Fruit fly (Drosophila melanogaster) whole organism, wandering third instar larva: ENCODE measurements around the gene CG12682.

Experiments used
- CG32264 ChIP-seq: fragments of 200-800 bp; sonication (Bioruptor generic); optimal IDR thresholded peaks from 2 replicates; lab custom pipeline; 2016; ENCODE audit warnings: missing biosample characterization, missing genetic modification characterization
- CG9705 ChIP-seq: fragments of 200-800 bp; sonication (Bioruptor generic); optimal IDR thresholded peaks from 2 replicates; lab custom pipeline; 2018; ENCODE audit warnings: missing biosample characterization, mild to moderate bottlenecking, missing genetic modification characterization
- CrebA ChIP-seq: fragments of 200-800 bp; sonication (Bioruptor generic); optimal IDR thresholded peaks from 2 replicates; lab custom pipeline; 2016; ENCODE audit warnings: missing biosample characterization, mild to moderate bottlenecking, missing genetic modification characterization, borderline replicate concordance
- Dfd ChIP-seq: fragments of >200 bp; optimal IDR thresholded peaks from 2 replicates; lab custom pipeline; 2017; ENCODE audit warnings: missing biosample characterization, missing genetic modification characterization
- GATAd ChIP-seq: sonication (Bioruptor generic); optimal IDR thresholded peaks from 2 replicates; lab custom pipeline; 2016; ENCODE audit warnings: missing biosample characterization, missing genetic modification characterization
- HLH106 ChIP-seq: fragments of 200-800 bp; optimal IDR thresholded peaks from 3 replicates; lab custom pipeline; 2019; ENCODE audit warnings: missing biosample characterization, mild to moderate bottlenecking, missing genetic modification characterization, moderate library complexity
- Hnf4 ChIP-seq: fragments of 200-800 bp; sonication (Bioruptor generic); optimal IDR thresholded peaks from 2 replicates; lab custom pipeline; 2016; ENCODE audit warnings: missing biosample characterization, mild to moderate bottlenecking, missing genetic modification characterization
- Hr83 ChIP-seq: fragments of 200-300 bp; sonication (Bioruptor generic); optimal IDR thresholded peaks from 2 replicates; lab custom pipeline; 2016; ENCODE audit warnings: missing biosample characterization, mild to moderate bottlenecking, missing genetic modification characterization, moderate library complexity; ENCODE audit not compliant: poor library complexity, severe bottlenecking
- Mio ChIP-seq: sonication (Bioruptor generic); optimal IDR thresholded peaks from 2 replicates; lab custom pipeline; 2016; ENCODE audit warnings: missing biosample characterization, missing genetic modification characterization
- Myc ChIP-seq: fragments of >200 bp; optimal IDR thresholded peaks from 2 replicates; lab custom pipeline; 2017
- N ChIP-seq: fragments of >200 bp; optimal IDR thresholded peaks from 2 replicates; lab custom pipeline; 2018; ENCODE audit warnings: missing biosample characterization, missing external identifiers, missing genetic modification characterization
- OdsH ChIP-seq: fragments of 200-800 bp; sonication (Bioruptor generic); optimal IDR thresholded peaks from 2 replicates; lab custom pipeline; 2016; ENCODE audit warnings: missing biosample characterization, mild to moderate bottlenecking, missing genetic modification characterization
- Rel ChIP-seq, 2 experiments: fragments of 200-800 bp; sonication (Bioruptor generic) in 1 of 2; optimal IDR thresholded peaks; 2 replicates in 1 of 2; 3 replicates in 1 of 2; lab custom pipeline; 2016 to 2019; ENCODE audit warnings: mild to moderate bottlenecking in 2 of 2, missing biosample characterization in 2 of 2, missing genetic modification characterization in 2 of 2, moderate library complexity in 1 of 2
- Sp1 ChIP-seq: fragments of 200-800 bp; sonication (Bioruptor generic); optimal IDR thresholded peaks from 3 replicates; lab custom pipeline; 2019; ENCODE audit warnings: missing biosample characterization, mild to moderate bottlenecking, missing genetic modification characterization, moderate library complexity
- brk ChIP-seq: fragments of 200-800 bp; sonication (Bioruptor generic); optimal IDR thresholded peaks from 2 replicates; lab custom pipeline; 2016; ENCODE audit warnings: missing biosample characterization, mild to moderate bottlenecking, missing genetic modification characterization
- dl ChIP-seq, 2 experiments: fragments of 175-275, 200-275 bp in 1 of 2; fragments of 200-275 bp in 1 of 2; sonication (Bioruptor generic); optimal IDR thresholded peaks; lab custom pipeline; 2018; ENCODE audit warnings: mild to moderate bottlenecking in 2 of 2, missing biosample characterization in 2 of 2, missing genetic modification characterization in 2 of 2, moderate library complexity in 2 of 2; ENCODE audit not compliant: partially characterized antibody in 2 of 2, insufficient read depth in 1 of 2
- dsf ChIP-seq: sonication (Bioruptor generic); optimal IDR thresholded peaks from 2 replicates; lab custom pipeline; 2016; ENCODE audit warnings: missing biosample characterization, missing genetic modification characterization, borderline replicate concordance
- ey ChIP-seq: fragments of 200-800 bp; sonication (Bioruptor generic); optimal IDR thresholded peaks from 2 replicates; lab custom pipeline; 2016; ENCODE audit warnings: missing biosample characterization, missing genetic modification characterization
- foxo ChIP-seq, 2 experiments: fragments of 200-800 bp; sonication (Bioruptor generic); optimal IDR thresholded peaks; 2 replicates in 1 of 2; 3 replicates in 1 of 2; lab custom pipeline; 2016 to 2017; ENCODE audit warnings: missing biosample characterization in 2 of 2, missing genetic modification characterization in 2 of 2
- fru ChIP-seq: fragments of 200-800 bp; sonication (Bioruptor generic); optimal IDR thresholded peaks from 3 replicates; lab custom pipeline; 2016; ENCODE audit warnings: missing biosample characterization, mild to moderate bottlenecking, missing genetic modification characterization
- h ChIP-seq: fragments of 200-800 bp; sonication (Bioruptor generic); optimal IDR thresholded peaks from 3 replicates; lab custom pipeline; 2016; ENCODE audit warnings: missing biosample characterization, mild to moderate bottlenecking, missing genetic modification characterization
- jim ChIP-seq: fragments of 175-275, 200-325 bp; sonication (Bioruptor generic); optimal IDR thresholded peaks from 2 replicates; lab custom pipeline; 2016; ENCODE audit warnings: missing biosample characterization, mild to moderate bottlenecking, missing genetic modification characterization
- lola ChIP-seq: fragments of >200 bp; optimal IDR thresholded peaks from 2 replicates; lab custom pipeline; 2017; ENCODE audit warnings: missing biosample characterization, missing genetic modification characterization
- pan ChIP-seq: fragments of >200 bp; optimal IDR thresholded peaks from 2 replicates; lab custom pipeline; 2017
- sage ChIP-seq: fragments of 200-800 bp; sonication (Bioruptor generic); optimal IDR thresholded peaks from 2 replicates; lab custom pipeline; 2016; ENCODE audit warnings: missing biosample characterization, mild to moderate bottlenecking, missing genetic modification characterization
- sv ChIP-seq: fragments of 200-800 bp; sonication (Bioruptor generic); optimal IDR thresholded peaks from 3 replicates; lab custom pipeline; 2016; ENCODE audit warnings: missing biosample characterization, missing genetic modification characterization
- tai ChIP-seq: sonication (Bioruptor generic); optimal IDR thresholded peaks from 2 replicates; lab custom pipeline; 2016; ENCODE audit warnings: missing biosample characterization, missing genetic modification characterization
- usp ChIP-seq: fragments of >200 bp; optimal IDR thresholded peaks from 2 replicates; lab custom pipeline; 2017; ENCODE audit warnings: missing biosample characterization, missing genetic modification characterization
- woc ChIP-seq: sonication (Bioruptor generic); optimal IDR thresholded peaks from 2 replicates; lab custom pipeline; 2016; ENCODE audit warnings: missing biosample characterization, mild to moderate bottlenecking, missing genetic modification characterization

Gene CG12682

dm6 chrX:4825674-4826073, at the start of gene CG12682:
Gene CG12682, plus strand, starts transcription at chrX:4825974.
- TF ChIP-seq CG32264 (GFP tag; lab: Kevin White, UChicago) (no peak), pan (no peak), fru (GFP tag; lab: Kevin White, UChicago) (no peak), CG9705 (GFP tag; lab: Kevin White, UChicago) (no peak), Rel (GFP tag; optimal IDR thresholded peaks at IDR 0.05; lab: Kevin White, UChicago) (no peak), Rel (tag; optimal IDR thresholded peaks at IDR 0.05; lab: Kevin White, UChicago) (no peak), sv (no peak), foxo (GFP tag; optimal IDR thresholded peaks at IDR 0.05; lab: Kevin White, UChicago) (no peak)

- TF ChIP-seq brk (GFP tag; lab: Kevin White, UChicago) (no peak), ey (GFP tag; lab: Kevin White, UChicago) (no peak), CrebA (no peak), Hnf4 (GFP tag; lab: Kevin White, UChicago) (no peak), CG9705 (GFP tag; lab: Kevin White, UChicago) (no peak), sage (no peak), foxo (GFP tag; optimal IDR thresholded peaks at IDR 0.05; lab: Kevin White, UChicago) (no peak), HLH106 (tag; lab: Kevin White, UChicago) (no peak), tai (GFP tag; lab: Kevin White, UChicago) (no peak), h (no peak), Dfd (GFP tag; lab: Kevin White, UChicago) (no peak), Sp1 (GFP tag; lab: Kevin White, UChicago) (no peak), usp (no peak), woc (no peak)
Observed at dm6 chrX:4777275-4777674, 48.5 kb upstream of the CG12682 start, which contains the start of gene CG2871. Gene CG2871, minus strand, starts transcription at chrX:4777375.

- TF ChIP-seq GATAd (no peak), jim (GFP tag; lab: Kevin White, UChicago) (no peak), Mio (no peak), Myc (lab: Kevin White, UChicago) (no peak), CG9705 (GFP tag; lab: Kevin White, UChicago) (no peak), h (no peak), fru (GFP tag; lab: Kevin White, UChicago) (no peak), tai (GFP tag; lab: Kevin White, UChicago) (no peak), CrebA (no peak), OdsH (GFP tag; lab: Kevin White, UChicago) (no peak), dsf (GFP tag; lab: Kevin White, UChicago) (no peak), N (GFP tag; lab: Kevin White, UChicago) (no peak)
Observed at dm6 chrX:4782689-4783088, 43.1 kb upstream of the CG12682 start, which contains the start of gene CG15471. Gene CG15471, minus strand, starts transcription at chrX:4782789.

dm6 chrX:4783775-4784174, 42.0 kb upstream of the CG12682 start, which contains the start of gene CG6978:
Gene CG6978, plus strand, starts transcription at chrX:4784075.
- TF ChIP-seq fru (GFP tag; lab: Kevin White, UChicago) = no peak
- no peak for TF ChIP-seq h

- TF ChIP-seq foxo (GFP tag; optimal IDR thresholded peaks at IDR 0.05; lab: Kevin White, UChicago) = no peak
- no peak for TF ChIP-seq lola (GFP tag; lab: Kevin White, UChicago)
- TF ChIP-seq Hr83 (GFP tag; lab: Kevin White, UChicago) = no peak
- no peak for TF ChIP-seq CG9705 (GFP tag; lab: Kevin White, UChicago)
- no peak for TF ChIP-seq woc
- TF ChIP-seq brk (GFP tag; lab: Kevin White, UChicago) = no peak
- TF ChIP-seq sage = no peak
- TF ChIP-seq tai (GFP tag; lab: Kevin White, UChicago) = no peak
- no peak for TF ChIP-seq dl (GFP tag; optimal IDR thresholded peaks at IDR 0.05; lab: Kevin White, UChicago; ENCODE audit: insufficient read depth in 1 of 2, partially characterized antibody in 2 of 2)
- no peak for TF ChIP-seq sv
- TF ChIP-seq Rel (GFP tag; optimal IDR thresholded peaks at IDR 0.05; lab: Kevin White, UChicago) = no peak
- no peak for TF ChIP-seq Rel (tag; optimal IDR thresholded peaks at IDR 0.05; lab: Kevin White, UChicago)
Observed at dm6 chrX:4804762-4805161, 21.0 kb upstream of the CG12682 start, which contains the start of gene CG2861. Gene CG2861, minus strand, starts transcription at chrX:4804862.

dm6 chrX:4807826-4808225, 17.9 kb upstream of the CG12682 start:
- TF ChIP-seq CrebA (no peak), HLH106 (tag; lab: Kevin White, UChicago) (no peak), sage (no peak)
